Worm (Caenorhabditis elegans) whole organism, late embryonic: Measurements from ENCODE around the gene H41C03.2.

Experiments
- C08G9.2 ChIP-seq: sonication (generic microtip); optimal IDR thresholded peaks from 2 replicates; lab custom pipeline; 2016; ENCODE audit warnings: mild to moderate bottlenecking, missing genetic modification characterization, moderate library complexity, missing compliant biosample characterization
- C38D4.7 ChIP-seq: fragments of 200-800 bp; sonication (Bioruptor generic); optimal IDR thresholded peaks from 2 replicates; lab custom pipeline; 2018; ENCODE audit warnings: mild to moderate bottlenecking, missing genetic modification characterization, moderate library complexity, missing compliant biosample characterization
- F13H6.1 ChIP-seq: sonication (generic microtip); optimal IDR thresholded peaks from 2 replicates; lab custom pipeline; 2016; ENCODE audit warnings: missing genetic modification characterization, missing compliant biosample characterization
- K02D7.2 ChIP-seq: sonication (generic microtip); optimal IDR thresholded peaks from 2 replicates; lab custom pipeline; 2017; ENCODE audit warnings: mild to moderate bottlenecking, missing genetic modification characterization, missing compliant biosample characterization
- K09A11.1 ChIP-seq: sonication (generic microtip); optimal IDR thresholded peaks from 2 replicates; lab custom pipeline; 2017; ENCODE audit warnings: antibody characterized with exemption, mild to moderate bottlenecking, missing genetic modification characterization, missing compliant biosample characterization; ENCODE audit not compliant: insufficient read depth
- Y22D7AL.16 ChIP-seq: sonication (generic microtip); optimal IDR thresholded peaks from 2 replicates; lab custom pipeline; 2016; ENCODE audit warnings: missing genetic modification characterization, missing compliant biosample characterization
- ahr-1 ChIP-seq: sonication (generic microtip); optimal IDR thresholded peaks from 2 replicates; lab custom pipeline; 2016; ENCODE audit warnings: missing genetic modification characterization, missing compliant biosample characterization
- ceh-14 ChIP-seq: sonication (generic microtip); optimal IDR thresholded peaks from 2 replicates; lab custom pipeline; 2016; ENCODE audit warnings: missing genotype, missing genetic modification characterization, missing compliant biosample characterization
- ceh-18 ChIP-seq: sonication (generic microtip); optimal IDR thresholded peaks from 2 replicates; lab custom pipeline; 2016; ENCODE audit warnings: missing genetic modification characterization, missing compliant biosample characterization
- ceh-19 ChIP-seq: fragments of 200-800 bp; sonication (Bioruptor generic); optimal IDR thresholded peaks from 2 replicates; lab custom pipeline; 2018; ENCODE audit warnings: mild to moderate bottlenecking, missing genetic modification characterization, missing compliant biosample characterization
- ceh-22 ChIP-seq: sonication (generic microtip); optimal IDR thresholded peaks from 2 replicates; lab custom pipeline; 2017; ENCODE audit warnings: missing biosample characterization, missing genetic modification characterization
- ceh-24 ChIP-seq: sonication (generic microtip); optimal IDR thresholded peaks from 2 replicates; lab custom pipeline; 2016; ENCODE audit warnings: mild to moderate bottlenecking, missing genetic modification characterization, missing compliant biosample characterization
- ceh-34 ChIP-seq: sonication (generic microtip); optimal IDR thresholded peaks from 2 replicates; lab custom pipeline; 2016; ENCODE audit warnings: mild to moderate bottlenecking, missing genetic modification characterization, missing compliant biosample characterization
- ceh-45 ChIP-seq: fragments of 200-800 bp; sonication (Bioruptor generic); IDR thresholded peaks from 2 replicates; pipeline ENCODE4 v1.3.6; 2022; ENCODE audit warnings: missing genetic modification reagents, missing genetic modification characterization, missing compliant biosample characterization
- ceh-48 ChIP-seq: sonication (generic microtip); optimal IDR thresholded peaks from 2 replicates; lab custom pipeline; 2016; ENCODE audit warnings: missing genetic modification characterization, inconsistent platforms, missing compliant biosample characterization
- ceh-9 ChIP-seq: sonication (generic microtip); optimal IDR thresholded peaks from 2 replicates; lab custom pipeline; 2016; ENCODE audit warnings: mild to moderate bottlenecking, missing genetic modification characterization, inconsistent platforms, missing compliant biosample characterization
- che-1 ChIP-seq: sonication (generic microtip); optimal IDR thresholded peaks from 2 replicates; lab custom pipeline; 2016; ENCODE audit warnings: mild to moderate bottlenecking, missing genetic modification characterization, missing compliant biosample characterization
- dve-1 ChIP-seq: sonication (generic microtip); optimal IDR thresholded peaks from 2 replicates; lab custom pipeline; 2017; ENCODE audit warnings: antibody characterized with exemption, mild to moderate bottlenecking, missing genetic modification characterization, missing compliant biosample characterization
- elt-2 ChIP-seq: sonication (generic microtip); optimal IDR thresholded peaks from 2 replicates; lab custom pipeline; 2016; ENCODE audit warnings: missing genetic modification reagents, missing genetic modification characterization, missing compliant biosample characterization
- elt-4 ChIP-seq: sonication (generic microtip); optimal IDR thresholded peaks from 2 replicates; lab custom pipeline; 2016; ENCODE audit warnings: missing genetic modification characterization, missing compliant biosample characterization
- ets-4 ChIP-seq: sonication (generic microtip); optimal IDR thresholded peaks from 2 replicates; lab custom pipeline; 2016; ENCODE audit warnings: missing genetic modification characterization, missing compliant biosample characterization
- eyg-1 ChIP-seq: sonication (generic microtip); optimal IDR thresholded peaks from 2 replicates; lab custom pipeline; 2016; ENCODE audit warnings: missing genotype, missing genetic modification characterization, missing compliant biosample characterization
- fax-1 ChIP-seq: sonication (generic microtip); optimal IDR thresholded peaks from 2 replicates; lab custom pipeline; 2016; ENCODE audit warnings: missing genotype, missing genetic modification characterization, missing compliant biosample characterization
- fkh-10 ChIP-seq: fragments of 150-350 bp; optimal IDR thresholded peaks from 2 replicates; lab custom pipeline; 2014; ENCODE audit warnings: missing biosample characterization, missing genetic modification reagents, missing genetic modification characterization
- hlh-13 ChIP-seq: fragments of 200-800 bp; sonication (Bioruptor generic); optimal IDR thresholded peaks from 2 replicates; lab custom pipeline; 2018; ENCODE audit warnings: mild to moderate bottlenecking, missing genetic modification characterization, missing compliant biosample characterization
- hlh-15 ChIP-seq: sonication (generic microtip); optimal IDR thresholded peaks from 2 replicates; lab custom pipeline; 2016; ENCODE audit warnings: missing genetic modification characterization, missing compliant biosample characterization
- hlh-30 ChIP-seq: sonication (generic microtip); optimal IDR thresholded peaks from 2 replicates; lab custom pipeline; 2017; ENCODE audit warnings: antibody characterized with exemption, missing genetic modification characterization, missing compliant biosample characterization; ENCODE audit not compliant: insufficient read depth
- hlh-6 ChIP-seq: sonication (generic microtip); optimal IDR thresholded peaks from 2 replicates; lab custom pipeline; 2016; ENCODE audit warnings: missing genotype, missing genetic modification characterization, missing compliant biosample characterization
- hlh-8 ChIP-seq: sonication (generic microtip); optimal IDR thresholded peaks from 2 replicates; lab custom pipeline; 2016; ENCODE audit warnings: missing genotype, missing genetic modification characterization, missing compliant biosample characterization
- lim-6 ChIP-seq: sonication (generic microtip); optimal IDR thresholded peaks from 2 replicates; lab custom pipeline; 2016; ENCODE audit warnings: missing genetic modification characterization, missing compliant biosample characterization
- madf-2 ChIP-seq: sonication (generic microtip); optimal IDR thresholded peaks from 2 replicates; lab custom pipeline; 2017; ENCODE audit warnings: missing genetic modification characterization, missing compliant biosample characterization
- mec-3 ChIP-seq: sonication (generic microtip); optimal IDR thresholded peaks from 2 replicates; lab custom pipeline; 2016; ENCODE audit warnings: borderline replicate concordance, missing genetic modification characterization, missing compliant biosample characterization
- nfya-1 ChIP-seq: sonication (generic microtip); optimal IDR thresholded peaks from 2 replicates; lab custom pipeline; 2017; ENCODE audit warnings: missing genetic modification characterization, mild to moderate bottlenecking, missing compliant biosample characterization, antibody characterized with exemption, moderate library complexity
- npax-4 ChIP-seq: sonication (generic microtip); optimal IDR thresholded peaks from 2 replicates; lab custom pipeline; 2016; ENCODE audit warnings: missing genetic modification characterization, missing compliant biosample characterization
- pag-3 ChIP-seq: sonication (generic microtip); optimal IDR thresholded peaks from 2 replicates; lab custom pipeline; 2016; ENCODE audit warnings: missing compliant biosample characterization, missing genetic modification characterization, borderline replicate concordance
- pax-1 ChIP-seq: fragments of 150-350 bp; optimal IDR thresholded peaks from 2 replicates; lab custom pipeline; 2014; ENCODE audit warnings: missing biosample characterization, missing genetic modification characterization
- pha-2 ChIP-seq: sonication (generic microtip); optimal IDR thresholded peaks from 2 replicates; lab custom pipeline; 2017; ENCODE audit warnings: mild to moderate bottlenecking, missing genetic modification characterization, missing compliant biosample characterization
- pqm-1 ChIP-seq: sonication (generic microtip); optimal IDR thresholded peaks from 2 replicates; lab custom pipeline; 2016; ENCODE audit warnings: missing genetic modification characterization, missing compliant biosample characterization
- rnt-1 ChIP-seq: sonication (generic microtip); optimal IDR thresholded peaks from 2 replicates; lab custom pipeline; 2016; ENCODE audit warnings: missing genetic modification characterization, missing compliant biosample characterization
- sdc-2 ChIP-seq: sonication (generic microtip); optimal IDR thresholded peaks from 2 replicates; lab custom pipeline; 2016; ENCODE audit warnings: missing genotype, missing genetic modification characterization, missing compliant biosample characterization
- sox-2 ChIP-seq: fragments of 200-800 bp; sonication (Bioruptor generic); IDR thresholded peaks from 2 replicates; pipeline ENCODE4 v1.3.6; 2022; ENCODE audit warnings: missing genetic modification reagents, missing genetic modification characterization, missing compliant biosample characterization
- syd-9 ChIP-seq: sonication (generic microtip); optimal IDR thresholded peaks from 2 replicates; lab custom pipeline; 2016; ENCODE audit warnings: mild to moderate bottlenecking, missing genetic modification characterization, moderate library complexity, missing compliant biosample characterization
- tbx-2 ChIP-seq: sonication (generic microtip); optimal IDR thresholded peaks from 2 replicates; lab custom pipeline; 2016; ENCODE audit warnings: missing genetic modification characterization, missing compliant biosample characterization
- tbx-7 ChIP-seq: sonication (generic microtip); optimal IDR thresholded peaks from 2 replicates; lab custom pipeline; 2016; ENCODE audit warnings: missing genotype, missing genetic modification characterization, missing compliant biosample characterization
- ttx-3 ChIP-seq: sonication (generic microtip); optimal IDR thresholded peaks from 2 replicates; lab custom pipeline; 2016; ENCODE audit warnings: missing genetic modification reagents, missing genetic modification characterization, missing compliant biosample characterization
- unc-42 ChIP-seq: sonication (generic microtip); optimal IDR thresholded peaks from 2 replicates; lab custom pipeline; 2016; ENCODE audit warnings: missing genotype, missing genetic modification characterization, missing compliant biosample characterization

The H41C03.2 gene

DNA sequence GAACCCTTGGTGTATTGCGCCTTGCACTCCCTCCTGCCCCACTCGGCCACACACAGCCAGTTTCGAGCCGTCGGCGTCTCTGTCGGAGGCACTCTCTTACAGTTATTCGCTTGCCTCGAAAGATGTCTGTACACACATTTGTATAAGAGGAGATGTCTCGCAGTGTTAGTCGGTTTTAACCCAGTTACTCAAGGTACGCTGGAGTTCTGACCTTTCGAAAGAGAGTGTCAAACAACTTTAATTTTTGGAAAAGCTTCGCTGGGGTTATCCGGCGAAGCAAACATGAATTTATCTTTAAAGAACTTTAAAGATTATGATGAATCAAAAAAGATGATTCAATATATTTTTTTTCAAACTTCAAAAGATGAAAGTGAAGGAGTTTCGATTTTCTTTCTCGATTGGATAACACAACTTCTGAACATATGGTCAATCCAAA is 7.2 kb downstream of the H41C03.2 start (continued):
- peak; percentile 76 for TF ChIP-seq hlh-8 (tag; lab: Kevin White, UChicago)
- peak; percentile 76 for TF ChIP-seq K09A11.1 (tag; lab: Kevin White, UChicago)
- TF ChIP-seq tbx-2 (tag; lab: Kevin White, UChicago), result peak; percentile 96
- peak; percentile 87 for TF ChIP-seq F13H6.1 (tag; lab: Kevin White, UChicago)
- peak; percentile 57 for TF ChIP-seq Y22D7AL.16
- TF ChIP-seq npax-4 (tag; lab: Kevin White, UChicago), result peak; percentile 54
- peak; percentile 99 for TF ChIP-seq ceh-18 (tag; lab: Kevin White, UChicago)
- peak; percentile 82 for TF ChIP-seq C08G9.2 (tag; lab: Kevin White, UChicago)
- TF ChIP-seq fax-1 (tag; lab: Kevin White, UChicago), result peak; percentile 65
- peak; percentile 70 for TF ChIP-seq ttx-3 (tag; lab: Kevin White, UChicago)
- TF ChIP-seq ceh-48, result peak; percentile 41
- TF ChIP-seq hlh-6 (tag; lab: Kevin White, UChicago), result peak; percentile 65
- peak; percentile 46 for TF ChIP-seq ahr-1
- peak; percentile 99 for TF ChIP-seq elt-2
- TF ChIP-seq pqm-1 (tag; lab: Kevin White, UChicago), result peak; percentile 95
- peak; percentile 77 for TF ChIP-seq lim-6 (tag; lab: Kevin White, UChicago)
- TF ChIP-seq pax-1 (tag; lab: Kevin White, UChicago), result peak; percentile 91
- TF ChIP-seq ceh-9 (tag; lab: Kevin White, UChicago), result no peak
- peak; percentile 73 for TF ChIP-seq fkh-10
- peak; percentile 68 for TF ChIP-seq eyg-1 (tag; lab: Kevin White, UChicago)
- TF ChIP-seq C38D4.7 (GFP tag; lab: Kevin White, UChicago), result peak; percentile 59
- TF ChIP-seq unc-42 (tag; lab: Kevin White, UChicago), result peak; percentile 99
- no peak for TF ChIP-seq elt-4 (tag; lab: Kevin White, UChicago)
- peak; percentile 32 for TF ChIP-seq sox-2 (GFP tag; lab: Robert Waterston, UW)
- TF ChIP-seq syd-9 (tag; lab: Kevin White, UChicago), result peak; percentile 85
- peak; percentile 68 for TF ChIP-seq ceh-24 (tag; lab: Kevin White, UChicago)
- peak; percentile 86 for TF ChIP-seq rnt-1 (tag; lab: Kevin White, UChicago)
- TF ChIP-seq ets-4 (tag; lab: Kevin White, UChicago), result peak; percentile 85
- TF ChIP-seq ceh-34, result peak; percentile 92
- peak; percentile 92 for TF ChIP-seq nfya-1
- TF ChIP-seq ceh-19 (GFP tag; lab: Kevin White, UChicago), result peak; percentile 89
- peak; percentile 44 for TF ChIP-seq tbx-7
- TF ChIP-seq hlh-30 (tag; lab: Kevin White, UChicago), result peak; percentile 60
- peak; percentile 66 for TF ChIP-seq che-1 (tag; lab: Kevin White, UChicago)
- TF ChIP-seq hlh-15 (tag; lab: Kevin White, UChicago), result peak; percentile 65
- peak; percentile 99 for TF ChIP-seq dve-1
- peak; percentile 81 for TF ChIP-seq madf-2 (tag; lab: Kevin White, UChicago)
- TF ChIP-seq ceh-22 (tag; lab: Kevin White, UChicago), result peak; percentile 65
- TF ChIP-seq hlh-13, result peak; percentile 17
- peak; percentile 69 for TF ChIP-seq K02D7.2 (tag; lab: Kevin White, UChicago)
- peak; percentile 82 for TF ChIP-seq pha-2 (tag; lab: Kevin White, UChicago)
- TF ChIP-seq pag-3 (tag; lab: Kevin White, UChicago), result peak; percentile 70
- peak; percentile 94 for TF ChIP-seq ceh-14 (tag; lab: Kevin White, UChicago)
- peak; percentile 59 for TF ChIP-seq mec-3
- peak; percentile 74 for TF ChIP-seq sdc-2 (tag; lab: Kevin White, UChicago)
- TF ChIP-seq ceh-45 (GFP tag; lab: Robert Waterston, UW), result no peak
- TF ChIP-seq, all 69 proteins: peak for 64
